Worm (Caenorhabditis elegans): ENCODE measurements around the gene C48B4.7.

- TF ChIP-seq tab-1 (GFP tag; IDR thresholded peaks at IDR 0.05) (no peak), ref-1 (GFP tag; conservative IDR thresholded peaks at IDR 0.05) (no peak), flt-1 (GFP tag; IDR thresholded peaks at IDR 0.05) (no peak), T22C8.4 (GFP tag; IDR thresholded peaks at IDR 0.05) (no peak), ztf-29 (GFP tag; IDR thresholded peaks at IDR 0.05) (no peak), klf-2 (GFP tag; conservative IDR thresholded peaks at IDR 0.05) (no peak), cog-1 (tag; optimal IDR thresholded peaks at IDR 0.05) (no peak), med-1 (GFP tag; optimal IDR thresholded peaks at IDR 0.05; ENCODE audit: insufficient read depth) (no peak)
These were observed 6.7 kb upstream of the C48B4.7 start, which contains the start of gene C48B4.11 for ce11 chrIII:9565973-9566372.

Data from whole organism, midembryonic.